Worm (Caenorhabditis elegans) whole organism, early embryonic: Measurements from ENCODE around the gene fbxa-192.
"Not testable (repeated sequence)": the region's sequence is repeated elsewhere in the genome, so short reads cannot be mapped to it uniquely, and the experiment has no call there.

ENCODE experiments used
- B0310.2 ChIP-seq: sonication (generic microtip); optimal IDR thresholded peaks from 2 replicates; lab custom pipeline; 2016; ENCODE audit warnings: mild to moderate bottlenecking, missing genetic modification characterization, missing compliant biosample characterization
- F13C5.2 ChIP-seq: sonication (generic microtip); optimal IDR thresholded peaks from 2 replicates; lab custom pipeline; 2017; ENCODE audit warnings: mild to moderate bottlenecking, missing genetic modification characterization, inconsistent platforms, missing compliant biosample characterization
- aly-1 ChIP-seq: sonication (generic microtip); optimal IDR thresholded peaks from 2 replicates; lab custom pipeline; 2016; ENCODE audit warnings: missing genetic modification characterization, missing compliant biosample characterization
- ama-1 ChIP-seq: fragments of 150-350 bp; optimal IDR thresholded peaks from 2 replicates; lab custom pipeline; 2014
- ceh-13 ChIP-seq: fragments of 200-800 bp; sonication (Bioruptor generic); optimal IDR thresholded peaks from 2 replicates; lab custom pipeline; 2018; ENCODE audit warnings: mild to moderate bottlenecking, missing genetic modification characterization, missing compliant biosample characterization
- ceh-36 ChIP-seq: sonication (generic microtip); optimal IDR thresholded peaks from 2 replicates; lab custom pipeline; 2016; ENCODE audit warnings: missing genetic modification characterization, inconsistent platforms, missing compliant biosample characterization
- ets-7 ChIP-seq: sonication (generic microtip); optimal IDR thresholded peaks from 2 replicates; lab custom pipeline; 2016; ENCODE audit warnings: missing genotype, missing genetic modification characterization, missing compliant biosample characterization
- flt-1 ChIP-seq: fragments of 200-800 bp; sonication (Bioruptor generic); IDR thresholded peaks from 2 replicates; pipeline ENCODE4 v1.3.6; 2022; ENCODE audit warnings: missing genetic modification characterization, missing compliant biosample characterization
- hmbx-1 ChIP-seq: sonication (generic microtip); optimal IDR thresholded peaks from 2 replicates; lab custom pipeline; 2016; ENCODE audit warnings: mild to moderate bottlenecking, missing genetic modification characterization, missing compliant biosample characterization
- hmg-4 ChIP-seq: fragments of 200-800 bp; sonication (Bioruptor generic); optimal IDR thresholded peaks from 2 replicates; lab custom pipeline; 2018; ENCODE audit warnings: mild to moderate bottlenecking, missing genetic modification characterization, missing compliant biosample characterization
- hnd-1 ChIP-seq: sonication (generic microtip); optimal IDR thresholded peaks from 2 replicates; lab custom pipeline; 2016; ENCODE audit warnings: missing genetic modification characterization, missing compliant biosample characterization
- pes-1 ChIP-seq: fragments of 200-800 bp; sonication (Bioruptor generic); IDR thresholded peaks from 2 replicates; pipeline ENCODE4 v1.3.6; 2022; ENCODE audit warnings: missing genetic modification reagents, missing genetic modification characterization, missing compliant biosample characterization
- scrt-1 ChIP-seq: fragments of 200-800 bp; sonication (Bioruptor generic); IDR thresholded peaks from 2 replicates; pipeline ENCODE4 v1.3.6; 2022; ENCODE audit warnings: missing genetic modification characterization, missing compliant biosample characterization
- sea-1 ChIP-seq: fragments of 200-800 bp; sonication (Bioruptor generic); conservative IDR thresholded peaks from 2 replicates; pipeline ENCODE4 v1.3.6; 2022; ENCODE audit warnings: missing genetic modification characterization, missing compliant biosample characterization
- tbx-11 ChIP-seq: fragments of 200-800 bp; sonication (Bioruptor generic); IDR thresholded peaks from 2 replicates; pipeline ENCODE4 v1.3.6; 2022; ENCODE audit warnings: missing genetic modification characterization, missing compliant biosample characterization
- tbx-37 ChIP-seq: fragments of 200-800 bp; sonication (Bioruptor generic); conservative IDR thresholded peaks from 2 replicates; pipeline ENCODE4 v1.3.6; 2022; ENCODE audit warnings: missing genetic modification reagents, missing genetic modification characterization, missing compliant biosample characterization
- tra-4 ChIP-seq: sonication (generic microtip); optimal IDR thresholded peaks from 2 replicates; lab custom pipeline; 2017; ENCODE audit warnings: missing genetic modification characterization, missing compliant biosample characterization

The fbxa-192 gene

DNA sequence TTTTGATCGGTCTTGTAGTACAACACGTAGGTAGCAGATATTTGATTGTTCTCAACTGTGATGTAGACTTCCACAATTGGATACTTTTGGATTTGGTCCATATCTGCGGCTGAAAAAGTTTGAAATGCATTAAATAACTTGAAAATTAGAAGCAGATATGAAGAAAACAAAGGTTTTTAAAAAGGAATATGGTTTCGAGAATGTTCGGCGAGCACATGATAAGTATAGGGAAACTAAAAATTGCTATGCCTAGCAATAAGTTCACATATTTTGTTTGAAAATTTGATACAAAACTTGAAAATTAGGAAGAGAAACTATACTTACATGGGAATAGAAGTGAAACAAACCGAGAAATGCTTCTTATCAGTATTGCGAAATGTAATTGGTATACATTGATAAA lies 34.7 kb downstream of the fbxa-192 start, which contains the start of gene Y6G8.5:
Gene Y6G8.5, minus strand, starts transcription at position 101 of the 400 bp plus-strand sequence.
- TF ChIP-seq ets-7 (tag; lab: Kevin White, UChicago): no peak
- TF ChIP-seq tbx-37: no peak
- no peak for TF ChIP-seq B0310.2 (tag; lab: Kevin White, UChicago)
- no peak for TF ChIP-seq scrt-1 (GFP tag; lab: Robert Waterston, UW)
- TF ChIP-seq pes-1 (GFP tag; lab: Robert Waterston, UW): no peak
- TF ChIP-seq hmbx-1 (tag; lab: Kevin White, UChicago): no peak
- TF ChIP-seq tra-4: no peak
- no peak for TF ChIP-seq ama-1 (lab: Kevin White, UChicago)
- TF ChIP-seq ceh-13 (GFP tag; lab: Kevin White, UChicago): no peak
- no peak for TF ChIP-seq F13C5.2 (tag; lab: Kevin White, UChicago)
- no peak for TF ChIP-seq aly-1

DNA sequence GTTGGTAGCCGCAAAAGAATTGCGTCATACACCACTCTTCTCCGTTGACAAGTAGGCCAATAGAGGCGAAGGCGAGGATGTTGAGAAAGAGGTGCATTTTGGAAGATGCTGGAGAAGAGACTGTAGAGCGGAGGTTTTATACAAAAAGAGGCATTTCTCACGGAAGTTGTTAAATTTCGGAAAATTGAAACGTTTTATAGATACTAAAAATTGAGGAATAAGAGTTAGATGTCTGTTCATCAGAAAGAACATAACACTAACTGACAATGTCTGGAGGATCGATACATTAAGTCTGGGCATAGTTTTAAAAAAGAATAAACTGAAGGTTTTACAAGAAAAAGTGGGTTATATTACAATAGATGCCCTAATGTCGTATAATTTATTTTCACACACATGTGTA lies 36.1 kb downstream of the fbxa-192 start, which contains the start of gene Y6G8.14:
Gene Y6G8.14, minus strand, starts transcription at position 101 of the 400 bp plus-strand sequence.
- no peak for TF ChIP-seq F13C5.2 (tag; lab: Kevin White, UChicago)
- TF ChIP-seq ceh-36 (tag; lab: Kevin White, UChicago): no peak
- no peak for TF ChIP-seq flt-1
- TF ChIP-seq hmbx-1 (tag; lab: Kevin White, UChicago): no peak
- no peak for TF ChIP-seq ama-1 (lab: Kevin White, UChicago)
- TF ChIP-seq ceh-13 (GFP tag; lab: Kevin White, UChicago): no peak
- no peak for TF ChIP-seq pes-1 (GFP tag; lab: Robert Waterston, UW)
- TF ChIP-seq ets-7 (tag; lab: Kevin White, UChicago): no peak
- TF ChIP-seq hnd-1 (tag; lab: Kevin White, UChicago): no peak

DNA sequence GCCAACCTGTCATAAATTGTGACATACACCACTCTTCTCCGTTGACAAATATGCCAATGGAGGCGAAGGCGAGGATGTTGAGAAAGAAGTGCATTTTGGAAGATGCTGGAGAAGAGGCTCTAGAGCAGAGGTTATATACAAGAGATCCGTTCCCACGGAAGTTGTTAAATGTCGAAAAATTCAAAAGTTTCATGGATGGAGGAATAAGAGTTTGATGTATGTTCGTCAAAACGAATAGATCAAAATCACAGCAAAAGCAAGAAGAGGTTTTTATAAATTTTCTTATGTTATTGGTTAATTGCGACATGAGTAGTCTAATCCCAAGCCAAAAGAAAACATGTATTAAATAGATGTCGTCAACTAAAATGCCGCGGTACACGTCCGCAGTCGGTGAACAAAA lies 39.8 kb downstream of the fbxa-192 start, which contains the start of gene Y6G8.15:
Gene Y6G8.15, minus strand, starts transcription at position 101 of the 400 bp plus-strand sequence.
- TF ChIP-seq hnd-1, ets-7, ceh-36 (tag; lab: Kevin White, UChicago): not testable (repeated sequence)

DNA sequence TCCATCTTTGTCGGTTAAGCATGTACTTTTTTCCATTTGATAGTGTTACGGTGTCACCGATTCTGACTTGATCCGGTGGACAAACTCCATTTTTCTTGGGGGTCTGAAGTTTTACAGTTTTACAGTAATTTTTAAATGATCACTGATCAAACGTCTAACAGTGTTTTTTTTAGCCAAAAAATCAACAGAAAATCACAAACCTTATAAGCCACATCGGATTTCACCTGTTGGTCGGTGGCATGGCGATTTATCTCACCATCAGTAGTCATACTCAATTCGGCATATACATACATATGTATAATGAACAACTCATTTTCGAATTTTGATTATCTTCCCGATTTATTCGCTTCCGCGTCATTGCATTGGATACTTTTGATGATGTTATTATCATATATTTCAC lies 42.5 kb downstream of the fbxa-192 start, which contains the start of gene srz-91:
Gene srz-91, plus strand, starts transcription at position 301 of the 400 bp plus-strand sequence.
- no peak for TF ChIP-seq hmbx-1 (tag; lab: Kevin White, UChicago)
- no peak for TF ChIP-seq ceh-36 (tag; lab: Kevin White, UChicago)
- TF ChIP-seq ama-1 (lab: Kevin White, UChicago): no peak
- no peak for TF ChIP-seq flt-1
- no peak for TF ChIP-seq aly-1
- no peak for TF ChIP-seq ceh-13 (GFP tag; lab: Kevin White, UChicago)
- TF ChIP-seq tbx-11 (GFP tag; lab: Robert Waterston, UW): no peak
- no peak for TF ChIP-seq hmg-4 (GFP tag; lab: Kevin White, UChicago)
- TF ChIP-seq tbx-37: no peak
- TF ChIP-seq B0310.2 (tag; lab: Kevin White, UChicago): no peak
- no peak for TF ChIP-seq sea-1 (GFP tag; lab: Robert Waterston, UW)
- TF ChIP-seq ets-7 (tag; lab: Kevin White, UChicago): no peak
- no peak for TF ChIP-seq scrt-1 (GFP tag; lab: Robert Waterston, UW)
- TF ChIP-seq tra-4: no peak

DNA sequence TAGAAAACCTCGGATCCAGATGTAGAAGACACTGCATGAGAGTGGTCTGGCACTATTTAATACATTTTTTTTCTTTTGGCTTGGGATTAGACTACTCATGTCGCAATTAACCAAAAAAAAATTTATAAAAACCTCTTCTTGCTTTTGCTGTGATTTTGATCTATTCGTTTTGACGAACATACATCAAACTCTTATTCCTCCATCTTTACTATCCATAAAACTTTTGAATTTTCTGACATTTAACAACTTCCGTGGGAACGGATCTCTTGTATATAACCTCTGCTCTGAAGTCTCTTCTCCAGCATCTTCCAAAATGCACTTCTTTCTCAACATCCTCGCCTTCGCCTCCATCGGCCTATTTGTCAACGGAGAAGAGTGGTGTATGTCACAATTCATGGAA lies 44.3 kb downstream of the fbxa-192 start, which contains the start of gene Y6G8.16:
Gene Y6G8.16, plus strand, starts transcription at position 301 of the 400 bp plus-strand sequence.
- not testable (repeated sequence) for TF ChIP-seq tbx-11 (GFP tag; lab: Robert Waterston, UW); F13C5.2 (tag; lab: Kevin White, UChicago); scrt-1 (GFP tag; lab: Robert Waterston, UW)

DNA sequence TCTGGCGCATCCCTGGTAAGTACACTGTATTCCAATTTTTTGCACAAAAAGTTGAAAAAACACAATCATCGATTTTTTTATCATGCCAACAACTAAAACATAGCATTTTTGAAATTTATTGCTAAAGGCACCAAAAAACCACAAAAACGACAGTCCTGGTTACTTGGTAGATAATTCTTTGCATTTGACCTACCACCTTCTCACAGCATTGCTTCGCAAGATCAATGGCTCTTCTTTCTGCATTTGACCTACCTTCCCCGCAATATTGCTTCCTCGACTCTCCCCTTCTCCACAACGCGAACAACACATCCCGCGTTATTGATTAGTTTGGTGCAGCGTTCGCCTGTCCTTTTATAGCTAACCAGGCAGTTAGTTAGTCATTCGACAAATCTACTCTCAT lies 48.8 kb downstream of the fbxa-192 start, which contains the start of gene ztf-25:
Gene ztf-25, plus strand, starts transcription at position 301 of the 400 bp plus-strand sequence.
- TF ChIP-seq aly-1 (no peak), F13C5.2 (tag; lab: Kevin White, UChicago) (no peak), tbx-37 (no peak), B0310.2 (tag; lab: Kevin White, UChicago) (no peak), ets-7 (tag; lab: Kevin White, UChicago) (no peak), pes-1 (GFP tag; lab: Robert Waterston, UW) (no peak), ama-1 (lab: Kevin White, UChicago) (no peak), scrt-1 (GFP tag; lab: Robert Waterston, UW) (no peak), sea-1 (GFP tag; lab: Robert Waterston, UW) (no peak), ceh-13 (GFP tag; lab: Kevin White, UChicago) (no peak), tbx-11 (GFP tag; lab: Robert Waterston, UW) (no peak), hmbx-1 (tag; lab: Kevin White, UChicago) (no peak), ceh-36 (tag; lab: Kevin White, UChicago) (no peak), hnd-1 (tag; lab: Kevin White, UChicago) (no peak), hmg-4 (GFP tag; lab: Kevin White, UChicago) (no peak), tra-4 (no peak)

DNA sequence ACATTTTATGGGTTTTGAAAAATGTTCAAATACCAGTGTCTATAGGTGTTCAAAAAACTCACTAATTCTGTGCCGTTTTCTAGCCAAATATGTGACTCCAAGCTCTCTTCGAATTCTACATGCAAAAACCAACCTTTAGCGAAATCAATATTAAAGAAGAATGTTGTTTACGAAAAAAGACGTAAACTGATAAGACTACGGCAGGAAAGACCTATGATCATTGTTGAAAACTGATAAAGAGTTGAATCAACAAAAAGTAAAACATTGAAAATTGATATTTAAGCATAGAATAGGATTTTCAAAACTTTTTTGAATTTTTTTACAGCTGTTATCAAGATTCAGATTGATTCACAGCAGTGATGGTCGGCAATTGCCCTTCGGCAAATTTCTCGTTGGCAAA lies 51.5 kb downstream of the fbxa-192 start, which contains the start of gene Y6G8.2:
Gene Y6G8.2, minus strand, starts transcription at position 147 of the 400 bp plus-strand sequence.
- TF ChIP-seq aly-1 (no peak), hmg-4 (GFP tag; lab: Kevin White, UChicago) (no peak), ama-1 (lab: Kevin White, UChicago) (no peak), flt-1 (no peak)

DNA sequence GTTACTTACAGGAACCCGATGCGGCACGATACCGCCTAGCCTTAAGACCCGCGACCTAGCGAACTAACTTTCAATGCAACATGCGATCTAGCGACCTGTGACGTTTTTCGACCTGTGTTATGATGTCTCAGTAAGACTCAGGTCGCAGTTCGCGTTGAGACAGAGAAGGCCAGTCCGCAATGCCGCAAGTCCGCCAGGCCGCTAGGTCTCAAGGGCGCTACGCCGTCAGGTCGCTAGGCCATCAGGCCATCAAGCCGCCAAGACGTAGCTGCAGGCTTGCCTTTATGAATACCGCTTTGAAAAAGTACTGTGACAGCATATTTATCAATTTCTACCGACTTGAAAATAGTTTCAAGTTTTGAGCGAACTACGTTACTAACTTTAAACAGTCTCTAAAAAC lies 54.6 kb downstream of the fbxa-192 start:
- TF ChIP-seq tbx-37 (no peak), tra-4 (no peak), aly-1 (no peak), hnd-1 (tag; lab: Kevin White, UChicago) (no peak), B0310.2 (tag; lab: Kevin White, UChicago) (no peak), F13C5.2 (tag; lab: Kevin White, UChicago) (no peak), flt-1 (no peak), hmbx-1 (tag; lab: Kevin White, UChicago) (no peak), ama-1 (lab: Kevin White, UChicago) (no peak), scrt-1 (GFP tag; lab: Robert Waterston, UW) (no peak), ceh-36 (tag; lab: Kevin White, UChicago) (no peak), tbx-11 (GFP tag; lab: Robert Waterston, UW) (no peak), sea-1 (GFP tag; lab: Robert Waterston, UW) (no peak), hmg-4 (GFP tag; lab: Kevin White, UChicago) (no peak), pes-1 (GFP tag; lab: Robert Waterston, UW) (no peak), ets-7 (tag; lab: Kevin White, UChicago) (no peak), ceh-13 (GFP tag; lab: Kevin White, UChicago) (no peak)
